Worm (Caenorhabditis elegans) whole organism, L1 larva: ENCODE results near the gene Y45F10C.2.

Experiments used
- aly-2 ChIP-seq: fragments of 150-350 bp; optimal IDR thresholded peaks from 2 replicates; lab custom pipeline; 2014; ENCODE audit warnings: missing biosample characterization, missing genetic modification characterization
- fos-1 ChIP-seq: fragments of 150-350 bp; optimal IDR thresholded peaks from 2 replicates; lab custom pipeline; 2014; ENCODE audit warnings: missing biosample characterization, missing genetic modification characterization
- hpl-2 ChIP-seq: fragments of 150-350 bp; optimal IDR thresholded peaks from 2 replicates; lab custom pipeline; 2014; ENCODE audit warnings: missing biosample characterization, missing genetic modification reagents, missing genetic modification characterization
- lin-13 ChIP-seq: fragments of 150-350 bp; optimal IDR thresholded peaks from 2 replicates; lab custom pipeline; 2014; ENCODE audit warnings: missing biosample characterization, missing genetic modification reagents, missing genetic modification characterization
- lin-35 ChIP-seq, 2 experiments: fragments of 150-350 bp; optimal IDR thresholded peaks; 2 replicates each; lab custom pipeline; 2014; ENCODE audit warnings: missing biosample characterization in 2 of 2, missing genetic modification characterization in 2 of 2, missing genetic modification reagents in 2 of 2
- mdl-1 ChIP-seq, 2 experiments: fragments of 150-350 bp; optimal IDR thresholded peaks; 2 replicates each; lab custom pipeline; 2014 to 2017; ENCODE audit warnings: missing biosample characterization in 2 of 2, missing genetic modification characterization in 2 of 2, inconsistent platforms in 1 of 2
- nhr-237 ChIP-seq: fragments of 150-350 bp; optimal IDR thresholded peaks from 2 replicates; lab custom pipeline; 2014; ENCODE audit warnings: missing biosample characterization, missing genetic modification characterization
- nhr-28 ChIP-seq: fragments of 150-350 bp; optimal IDR thresholded peaks from 2 replicates; lab custom pipeline; 2014; ENCODE audit warnings: missing biosample characterization, missing genetic modification characterization
- nhr-76 ChIP-seq: sonication (generic microtip); optimal IDR thresholded peaks from 2 replicates; lab custom pipeline; 2017; ENCODE audit warnings: missing biosample characterization, missing genetic modification characterization
- nhr-90 ChIP-seq: sonication (generic microtip); optimal IDR thresholded peaks from 2 replicates; lab custom pipeline; 2016; ENCODE audit warnings: mild to moderate bottlenecking, missing genetic modification characterization, missing compliant biosample characterization; ENCODE audit not compliant: poor library complexity
- snpc-4 ChIP-seq: fragments of 150-350 bp; optimal IDR thresholded peaks from 2 replicates; lab custom pipeline; 2014; ENCODE audit warnings: missing biosample characterization, missing genetic modification characterization
- swsn-7 ChIP-seq: sonication (generic microtip); optimal IDR thresholded peaks from 2 replicates; lab custom pipeline; 2016; ENCODE audit warnings: missing genetic modification characterization, missing compliant biosample characterization
- ztf-11 ChIP-seq, 2 experiments: sonication (generic microtip); optimal IDR thresholded peaks; 2 replicates each; lab custom pipeline; 2016 to 2017; ENCODE audit warnings: missing genetic modification characterization in 2 of 2, missing biosample characterization in 1 of 2, missing compliant biosample characterization in 1 of 2

DNA sequence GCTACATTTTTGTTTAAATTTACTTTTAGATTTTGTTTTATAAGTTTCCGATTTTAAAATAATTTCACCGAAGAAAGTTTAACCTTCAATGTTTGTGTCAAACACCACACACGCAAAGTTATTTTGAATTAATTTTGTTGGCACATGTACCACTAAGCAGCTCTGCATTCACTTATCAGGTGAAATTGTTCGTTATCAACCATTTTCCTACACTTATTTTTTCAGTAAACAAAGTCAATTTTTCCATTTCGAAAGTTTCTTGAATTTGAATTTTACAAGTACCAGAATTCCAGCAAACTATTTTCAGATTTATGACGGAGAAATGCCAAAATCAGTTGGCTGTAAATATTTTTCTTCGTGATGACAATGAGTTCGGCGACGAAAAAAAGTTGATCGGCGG is 43.3 kb downstream of the Y45F10C.2 start, which contains the start of gene C08F11.3:
- TF ChIP-seq fos-1 (tag; lab: Kevin White, UChicago), result no peak
- TF ChIP-seq swsn-7 (tag; lab: Kevin White, UChicago), result no peak
- TF ChIP-seq nhr-28 (tag; lab: Kevin White, UChicago), result no peak
- no peak for TF ChIP-seq hpl-2 (GFP tag; lab: Kevin White, UChicago)
- no peak for TF ChIP-seq aly-2
- TF ChIP-seq nhr-90 (tag; lab: Kevin White, UChicago), result no peak
- TF ChIP-seq nhr-237 (tag; lab: Kevin White, UChicago), result no peak
- TF ChIP-seq lin-35 (GFP tag; optimal IDR thresholded peaks at IDR 0.05; lab: Kevin White, UChicago), result no peak
- TF ChIP-seq snpc-4 (tag; lab: Kevin White, UChicago), result no peak
- no peak for TF ChIP-seq mdl-1 (tag; optimal IDR thresholded peaks at IDR 0.05; lab: Kevin White, UChicago)
- TF ChIP-seq lin-13, result no peak
- no peak for TF ChIP-seq ztf-11 (tag; optimal IDR thresholded peaks at IDR 0.05; lab: Kevin White, UChicago)
- TF ChIP-seq nhr-76 (tag; lab: Kevin White, UChicago), result no peak
